Worm (Caenorhabditis elegans): ENCODE measurements around the gene Y38F1A.2.

Gene Y38F1A.2

ce11 chrII:12965589-12965988 lies 10.8 kb downstream of the Y38F1A.2 start:
- TF ChIP-seq lin-32 (GFP tag; optimal IDR thresholded peaks at IDR 0.05): no peak
- no peak for TF ChIP-seq unc-62 (GFP tag; optimal IDR thresholded peaks at IDR 0.05)
- no peak for TF ChIP-seq drap-1 (GFP tag; optimal IDR thresholded peaks at IDR 0.05)
- no peak for TF ChIP-seq pha-4 (tag; optimal IDR thresholded peaks at IDR 0.05)
- TF ChIP-seq mab-5 (tag; optimal IDR thresholded peaks at IDR 0.05): no peak
- no peak for TF ChIP-seq bed-3 (GFP tag; optimal IDR thresholded peaks at IDR 0.05)
- no peak for TF ChIP-seq ceh-83 (GFP tag; optimal IDR thresholded peaks at IDR 0.05)

- TF ChIP-seq zip-8 (tag; optimal IDR thresholded peaks at IDR 0.05): peak; percentile 100
- no peak for TF ChIP-seq ceh-39 (tag; optimal IDR thresholded peaks at IDR 0.05)
- no peak for TF ChIP-seq elt-3 (tag; optimal IDR thresholded peaks at IDR 0.05)
- no peak for TF ChIP-seq flh-1 (GFP tag; optimal IDR thresholded peaks at IDR 0.05)
These were observed 11.5 kb downstream of the Y38F1A.2 start for ce11 chrII:12966274-12966673.

DNA sequence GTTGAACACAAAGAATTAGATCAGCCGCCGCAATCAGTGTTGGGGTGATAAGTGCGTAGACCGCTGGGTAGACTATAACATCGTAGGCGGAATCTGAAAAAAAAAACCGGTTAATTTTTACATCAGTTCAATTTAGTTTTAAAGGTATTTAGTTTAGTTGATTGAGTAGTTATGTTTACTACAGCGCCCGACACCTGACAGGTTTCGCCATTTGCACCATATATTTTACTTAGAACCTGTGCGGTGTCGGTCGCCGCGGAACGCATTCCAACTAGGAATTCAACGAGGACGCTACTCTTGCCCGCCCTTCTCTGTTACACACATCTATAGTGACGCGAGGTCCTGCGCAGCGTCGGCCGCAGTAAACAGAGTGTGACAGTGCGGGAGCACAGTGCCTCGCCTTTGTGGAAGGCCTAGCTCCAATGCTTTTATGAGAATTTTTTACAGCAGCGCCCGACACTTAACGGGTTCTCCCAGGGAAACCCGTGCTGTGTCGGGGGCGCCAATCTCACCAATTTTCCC lies 13.8 kb downstream of the Y38F1A.2 start:
- TF ChIP-seq ham-2 (GFP tag; optimal IDR thresholded peaks at IDR 0.05) (no peak), ceh-83 (GFP tag; optimal IDR thresholded peaks at IDR 0.05) (peak; percentile 56)

DNA sequence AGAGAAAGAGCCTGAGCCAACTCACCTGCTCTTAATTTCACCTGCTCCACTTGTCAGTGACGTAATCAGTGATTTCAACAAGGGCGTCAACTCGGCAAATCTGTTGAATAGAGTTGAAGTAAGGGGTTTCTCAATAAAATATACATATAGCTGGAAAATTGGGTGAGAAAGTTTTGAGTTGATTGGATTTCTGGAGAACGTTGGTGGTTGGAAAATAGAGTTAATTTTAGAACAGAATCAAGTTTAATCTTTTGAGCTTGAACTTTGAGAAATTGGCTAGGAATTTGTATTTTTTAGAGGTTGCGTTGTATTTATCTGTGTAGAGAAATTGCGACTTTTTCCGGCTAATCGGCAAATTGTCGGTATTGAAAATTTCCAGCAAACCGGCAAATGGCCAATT lies 14.9 kb downstream of the Y38F1A.2 start, which contains the start of gene Y38F1A.4:
Gene Y38F1A.4, minus strand, starts transcription at position 101 of the 400 bp plus-strand sequence.
- peak; percentile 1 for TF ChIP-seq zip-8 (tag; optimal IDR thresholded peaks at IDR 0.05)
- no peak for TF ChIP-seq mep-1 (tag; optimal IDR thresholded peaks at IDR 0.05)

DNA sequence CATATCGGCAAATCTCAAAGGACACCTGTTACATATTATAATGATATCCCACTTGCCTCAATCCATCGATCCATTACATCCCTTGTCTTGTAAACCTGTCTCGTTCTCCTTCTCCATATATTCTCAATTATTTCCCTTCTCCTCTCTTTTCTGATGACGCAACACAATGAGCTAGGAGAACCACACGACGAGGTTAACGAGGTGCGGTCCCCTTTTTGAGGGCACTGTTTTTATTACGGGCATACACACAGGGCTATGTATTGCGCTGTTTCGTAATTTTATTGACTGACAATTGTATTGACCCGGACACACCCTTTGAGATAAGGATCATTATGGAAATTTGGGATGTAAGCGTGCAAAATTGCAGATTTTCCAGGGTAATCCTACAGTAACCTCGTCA lies 23.9 kb downstream of the Y38F1A.2 start:
- TF ChIP-seq unc-62 (GFP tag; optimal IDR thresholded peaks at IDR 0.05) (peak; percentile 46), unc-39 (tag; optimal IDR thresholded peaks at IDR 0.05) (no peak), sptf-1 (tag; optimal IDR thresholded peaks at IDR 0.05) (no peak), pha-4 (tag; optimal IDR thresholded peaks at IDR 0.05) (no peak), zip-8 (tag; optimal IDR thresholded peaks at IDR 0.05) (peak; percentile 96), nhr-76 (tag; optimal IDR thresholded peaks at IDR 0.05) (no peak), drap-1 (GFP tag; optimal IDR thresholded peaks at IDR 0.05) (no peak), blmp-1 (tag; optimal IDR thresholded peaks at IDR 0.05) (no peak), ceh-83 (GFP tag; optimal IDR thresholded peaks at IDR 0.05) (peak; percentile 23), bed-3 (GFP tag; optimal IDR thresholded peaks at IDR 0.05) (no peak), snpc-4 (tag; optimal IDR thresholded peaks at IDR 0.05) (no peak), nhr-2 (tag; optimal IDR thresholded peaks at IDR 0.05) (peak; percentile 99)

- TF ChIP-seq elt-1 (tag; optimal IDR thresholded peaks at IDR 0.05; ENCODE audit: borderline replicate concordance, insufficient read depth): peak; percentile 18
- TF ChIP-seq unc-120 (tag; optimal IDR thresholded peaks at IDR 0.05; ENCODE audit: poor library complexity, severe bottlenecking): no peak
These were observed 25.5 kb downstream of the Y38F1A.2 start, which contains the start of gene cyd-1 for ce11 chrII:12980212-12980611. TSS of gene cyd-1 (plus strand) at chrII:12980591.

DNA sequence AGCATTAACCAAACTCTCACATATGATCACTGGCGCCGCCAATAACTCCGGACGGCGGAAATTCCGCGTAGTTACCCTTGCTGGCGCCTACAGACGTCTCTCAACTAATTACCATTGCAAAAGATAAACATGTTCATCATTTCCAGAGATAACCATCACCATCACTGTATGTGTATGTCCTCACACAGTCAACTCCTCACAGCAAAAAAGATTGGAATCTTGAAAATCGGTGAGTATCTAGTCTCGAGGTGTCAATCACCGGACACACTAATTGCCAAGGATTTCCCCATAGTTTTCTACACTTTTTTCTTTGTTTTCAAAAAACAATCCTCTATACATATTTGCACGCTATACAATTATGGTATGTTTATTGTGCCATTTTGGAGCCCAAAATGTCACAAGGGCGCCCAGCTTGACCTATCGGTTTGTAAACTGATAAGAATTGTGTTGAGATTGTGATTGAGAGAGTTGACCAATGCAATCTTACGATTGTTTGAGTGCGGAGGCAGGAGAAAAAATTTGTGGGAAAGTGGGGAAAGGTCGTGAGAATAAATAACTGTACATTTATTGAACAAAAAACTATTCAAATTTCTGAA lies 27.3 kb downstream of the Y38F1A.2 start:
- TF ChIP-seq sptf-1 (tag; optimal IDR thresholded peaks at IDR 0.05) (no peak), nhr-28 (tag; optimal IDR thresholded peaks at IDR 0.05) (no peak), elt-1 (tag; optimal IDR thresholded peaks at IDR 0.05; ENCODE audit: borderline replicate concordance, insufficient read depth) (peak; percentile 86), mab-5 (tag; optimal IDR thresholded peaks at IDR 0.05) (no peak), unc-62 (GFP tag; optimal IDR thresholded peaks at IDR 0.05) (peak; percentile 55), nhr-12 (tag; optimal IDR thresholded peaks at IDR 0.05) (no peak)

DNA sequence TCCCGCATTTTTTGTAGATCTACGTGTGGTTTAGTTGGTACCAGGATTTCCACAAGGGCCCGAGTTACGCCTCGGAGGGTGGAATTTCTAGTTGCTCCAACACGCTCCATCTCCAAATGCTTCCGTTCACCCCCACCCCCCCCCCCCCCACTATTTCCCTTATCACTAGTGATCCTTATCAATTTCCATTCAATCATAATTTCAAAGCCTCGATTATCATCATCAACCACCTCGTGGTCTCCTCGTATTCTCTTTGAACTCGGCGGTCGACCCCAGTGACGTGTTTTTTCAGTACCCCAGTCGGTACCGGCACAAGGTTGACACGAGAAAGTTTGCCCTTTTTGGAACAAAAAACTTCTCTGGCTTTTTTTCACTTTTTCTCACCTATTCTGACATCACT lies 28.1 kb downstream of the Y38F1A.2 start:
- TF ChIP-seq nhr-237 (tag; optimal IDR thresholded peaks at IDR 0.05) (no peak), ceh-39 (tag; optimal IDR thresholded peaks at IDR 0.05) (no peak), ceh-43 (GFP tag; optimal IDR thresholded peaks at IDR 0.05) (no peak), nhr-2 (tag; optimal IDR thresholded peaks at IDR 0.05) (no peak), nhr-76 (tag; optimal IDR thresholded peaks at IDR 0.05) (no peak), mab-5 (tag; optimal IDR thresholded peaks at IDR 0.05) (no peak), bed-3 (GFP tag; optimal IDR thresholded peaks at IDR 0.05) (no peak), sptf-1 (tag; optimal IDR thresholded peaks at IDR 0.05) (no peak), elt-3 (tag; optimal IDR thresholded peaks at IDR 0.05) (no peak), lsy-2 (tag; optimal IDR thresholded peaks at IDR 0.05) (no peak), unc-39 (tag; optimal IDR thresholded peaks at IDR 0.05) (no peak), unc-62 (GFP tag; optimal IDR thresholded peaks at IDR 0.05) (no peak), lin-32 (GFP tag; optimal IDR thresholded peaks at IDR 0.05) (no peak)
